Worm (Caenorhabditis elegans): ENCODE data around the gene C25D7.9.

Gene C25D7.9

ce11 chrV:15069435-15069985, 4.6 kb downstream of the C25D7.9 start:
- TF ChIP-seq hmbx-1 (tag; optimal IDR thresholded peaks at IDR 0.05) (no peak), ama-1 (optimal IDR thresholded peaks at IDR 0.05) (no peak), ceh-36 (tag; optimal IDR thresholded peaks at IDR 0.05) (no peak), sea-1 (GFP tag; conservative IDR thresholded peaks at IDR 0.05) (no peak), pes-1 (GFP tag; IDR thresholded peaks at IDR 0.05) (no peak), tbx-37 (GFP tag; conservative IDR thresholded peaks at IDR 0.05) (no peak), tra-4 (tag; optimal IDR thresholded peaks at IDR 0.05) (no peak), hmg-4 (GFP tag; optimal IDR thresholded peaks at IDR 0.05) (no peak)

- TF ChIP-seq aly-1 (tag; optimal IDR thresholded peaks at IDR 0.05) = peak; percentile 14
- TF ChIP-seq ets-7 (tag; optimal IDR thresholded peaks at IDR 0.05) = no peak
- TF ChIP-seq hmg-4 (GFP tag; optimal IDR thresholded peaks at IDR 0.05) = peak; percentile 53
Observed at ce11 chrV:15071015-15071810, 6.3 kb downstream of the C25D7.9 start, which contains the start of gene unc-76. TSS of gene unc-76 (plus strand) at chrV:15071760.

- TF ChIP-seq flt-1 (GFP tag; IDR thresholded peaks at IDR 0.05) (no peak), tbx-11 (GFP tag; IDR thresholded peaks at IDR 0.05) (0 out of 2 replicates have a peak, but pooled peaks have one; percentile 24)
Observed at ce11 chrV:15072738-15073137, 7.8 kb downstream of the C25D7.9 start.

ce11 chrV:15074907-15075306, 10.0 kb downstream of the C25D7.9 start:
- TF ChIP-seq hmg-4 (GFP tag; optimal IDR thresholded peaks at IDR 0.05) = no peak
- TF ChIP-seq tbx-11 (GFP tag; IDR thresholded peaks at IDR 0.05) = no peak
- TF ChIP-seq aly-1 (tag; optimal IDR thresholded peaks at IDR 0.05) = no peak
- no peak for TF ChIP-seq tra-4 (tag; optimal IDR thresholded peaks at IDR 0.05)
- no peak for TF ChIP-seq ceh-36 (tag; optimal IDR thresholded peaks at IDR 0.05)
- TF ChIP-seq F13C5.2 (tag; optimal IDR thresholded peaks at IDR 0.05) = no peak
- no peak for TF ChIP-seq scrt-1 (GFP tag; IDR thresholded peaks at IDR 0.05)
- no peak for TF ChIP-seq sea-1 (GFP tag; conservative IDR thresholded peaks at IDR 0.05)
- TF ChIP-seq ets-7 (tag; optimal IDR thresholded peaks at IDR 0.05) = no peak
- no peak for TF ChIP-seq flt-1 (GFP tag; IDR thresholded peaks at IDR 0.05)
- TF ChIP-seq ama-1 (optimal IDR thresholded peaks at IDR 0.05) = no peak
- TF ChIP-seq hnd-1 (tag; optimal IDR thresholded peaks at IDR 0.05) = no peak
- no peak for TF ChIP-seq ceh-13 (GFP tag; optimal IDR thresholded peaks at IDR 0.05)
- TF ChIP-seq pes-1 (GFP tag; IDR thresholded peaks at IDR 0.05) = no peak
- no peak for TF ChIP-seq tbx-37 (GFP tag; conservative IDR thresholded peaks at IDR 0.05)
- TF ChIP-seq hmbx-1 (tag; optimal IDR thresholded peaks at IDR 0.05) = no peak
- no peak for TF ChIP-seq B0310.2 (tag; optimal IDR thresholded peaks at IDR 0.05)

- TF ChIP-seq ets-7 (tag; optimal IDR thresholded peaks at IDR 0.05) = no peak
- no peak for TF ChIP-seq aly-1 (tag; optimal IDR thresholded peaks at IDR 0.05)
- TF ChIP-seq hmg-4 (GFP tag; optimal IDR thresholded peaks at IDR 0.05) = no peak
- no peak for TF ChIP-seq flt-1 (GFP tag; IDR thresholded peaks at IDR 0.05)
- no peak for TF ChIP-seq ama-1 (optimal IDR thresholded peaks at IDR 0.05)
Observed at ce11 chrV:15078560-15078959, 13.6 kb downstream of the C25D7.9 start.

ce11 chrV:15082291-15082690, 17.4 kb downstream of the C25D7.9 start, which contains the start of the genes C01G10.10 and C01G10.9:
TSS of gene C01G10.10 (minus strand) at chrV:15082441.
TSS of gene C01G10.9 (plus strand) at chrV:15082530.
- TF ChIP-seq tra-4 (tag; optimal IDR thresholded peaks at IDR 0.05) (peak; percentile 4), F13C5.2 (tag; optimal IDR thresholded peaks at IDR 0.05) (peak; percentile 31), scrt-1 (GFP tag; IDR thresholded peaks at IDR 0.05) (no peak), tbx-37 (GFP tag; conservative IDR thresholded peaks at IDR 0.05) (peak; percentile 60)

ce11 chrV:15083659-15084058, 18.7 kb downstream of the C25D7.9 start:
- no peak for TF ChIP-seq hmbx-1 (tag; optimal IDR thresholded peaks at IDR 0.05)
- peak; percentile 62; the same call in 1 of the 2 replicates for TF ChIP-seq sea-1 (GFP tag; conservative IDR thresholded peaks at IDR 0.05)
- no peak for TF ChIP-seq tbx-11 (GFP tag; IDR thresholded peaks at IDR 0.05)
- no peak for TF ChIP-seq ceh-36 (tag; optimal IDR thresholded peaks at IDR 0.05)
- no peak for TF ChIP-seq flt-1 (GFP tag; IDR thresholded peaks at IDR 0.05)
- TF ChIP-seq F13C5.2 (tag; optimal IDR thresholded peaks at IDR 0.05) = no peak
- TF ChIP-seq tra-4 (tag; optimal IDR thresholded peaks at IDR 0.05) = no peak

ce11 chrV:15085335-15085800, 20.4 kb downstream of the C25D7.9 start, which contains the start of the genes ahsa-1 and C01G10.7:
TSS of gene ahsa-1 (minus strand) at chrV:15085385.
TSS of gene C01G10.7 (plus strand) at chrV:15085747.
- no peak for TF ChIP-seq tbx-11 (GFP tag; IDR thresholded peaks at IDR 0.05)
- no peak for TF ChIP-seq sea-1 (GFP tag; conservative IDR thresholded peaks at IDR 0.05)
- TF ChIP-seq ets-7 (tag; optimal IDR thresholded peaks at IDR 0.05) = peak; percentile 16
- TF ChIP-seq aly-1 (tag; optimal IDR thresholded peaks at IDR 0.05) = no peak
- TF ChIP-seq tbx-37 (GFP tag; conservative IDR thresholded peaks at IDR 0.05) = peak; percentile 70
- 0 out of 2 replicates have a peak, but pooled peaks have one; percentile 24 for TF ChIP-seq flt-1 (GFP tag; IDR thresholded peaks at IDR 0.05)
- peak; percentile 10 for TF ChIP-seq hnd-1 (tag; optimal IDR thresholded peaks at IDR 0.05)
- no peak for TF ChIP-seq scrt-1 (GFP tag; IDR thresholded peaks at IDR 0.05)
- TF ChIP-seq F13C5.2 (tag; optimal IDR thresholded peaks at IDR 0.05) = peak; percentile 64
- TF ChIP-seq pes-1 (GFP tag; IDR thresholded peaks at IDR 0.05) = peak; percentile 78
- peak; percentile 6 for TF ChIP-seq hmbx-1 (tag; optimal IDR thresholded peaks at IDR 0.05)
